Worm (Caenorhabditis elegans): ENCODE data around the gene T11G6.3.

The T11G6.3 gene

DNA sequence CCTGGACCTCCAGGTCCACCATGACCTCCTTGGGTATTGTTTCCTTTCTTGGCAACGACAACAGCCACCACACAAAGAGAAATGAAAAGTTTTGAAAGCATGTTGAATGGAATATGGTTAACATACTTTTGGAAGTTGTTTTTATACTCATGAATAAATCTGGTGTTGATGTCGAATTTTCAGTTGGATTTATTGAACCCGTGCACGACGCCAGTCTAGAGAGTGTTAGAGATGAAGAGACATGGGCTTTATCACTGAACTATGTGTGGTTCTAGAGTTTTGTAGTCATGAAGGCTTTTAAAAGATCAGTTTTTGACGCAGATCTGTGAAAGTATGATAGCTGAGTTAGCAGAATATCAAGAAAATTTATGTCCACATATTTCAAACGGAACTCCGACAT is 39.2 kb upstream of the T11G6.3 start, which contains the start of gene srlf-14:
Gene srlf-14 (minus strand): TSS at position 101 of the 400 bp plus-strand sequence.
- no peak for TF ChIP-seq sea-1 (GFP tag; conservative IDR thresholded peaks at IDR 0.05)
- TF ChIP-seq ets-7 (tag; optimal IDR thresholded peaks at IDR 0.05), result no peak
- TF ChIP-seq tbx-11 (GFP tag; IDR thresholded peaks at IDR 0.05), result no peak
- TF ChIP-seq hmg-4 (GFP tag; optimal IDR thresholded peaks at IDR 0.05), result no peak
- TF ChIP-seq ceh-36 (tag; optimal IDR thresholded peaks at IDR 0.05), result no peak
- no peak for TF ChIP-seq aly-1 (tag; optimal IDR thresholded peaks at IDR 0.05)
- no peak for TF ChIP-seq B0310.2 (tag; optimal IDR thresholded peaks at IDR 0.05)
- TF ChIP-seq tbx-37 (GFP tag; conservative IDR thresholded peaks at IDR 0.05), result no peak
- TF ChIP-seq hmbx-1 (tag; optimal IDR thresholded peaks at IDR 0.05), result no peak
- no peak for TF ChIP-seq hnd-1 (tag; optimal IDR thresholded peaks at IDR 0.05)
- no peak for TF ChIP-seq F13C5.2 (tag; optimal IDR thresholded peaks at IDR 0.05)
- no peak for TF ChIP-seq ceh-13 (GFP tag; optimal IDR thresholded peaks at IDR 0.05)
- TF ChIP-seq pes-1 (GFP tag; IDR thresholded peaks at IDR 0.05), result no peak
- no peak for TF ChIP-seq tra-4 (tag; optimal IDR thresholded peaks at IDR 0.05)
- no peak for TF ChIP-seq scrt-1 (GFP tag; IDR thresholded peaks at IDR 0.05)
- no peak for TF ChIP-seq ama-1 (optimal IDR thresholded peaks at IDR 0.05)
- TF ChIP-seq flt-1 (GFP tag; IDR thresholded peaks at IDR 0.05), result no peak

DNA sequence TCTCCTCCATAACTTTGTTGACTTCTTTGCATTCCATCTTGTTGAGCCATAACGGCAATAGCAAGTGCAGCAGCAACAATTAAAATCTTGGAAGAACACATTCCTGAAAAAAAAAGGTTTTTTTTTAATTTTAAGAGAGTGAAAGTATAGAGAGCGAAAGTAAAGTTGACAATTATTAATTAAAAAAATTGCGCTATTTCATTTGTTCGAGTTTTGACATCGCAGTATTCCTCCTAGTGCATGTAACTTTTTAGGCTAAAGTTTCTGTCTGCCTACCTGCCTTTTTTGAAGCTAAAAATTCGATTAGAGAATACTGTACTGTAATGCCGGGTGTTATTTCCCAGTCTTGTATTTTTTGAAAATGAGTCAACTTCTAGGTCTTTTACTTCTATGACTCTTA is 37.0 kb upstream of the T11G6.3 start, which contains the start of gene srlf-12:
Gene srlf-12 (minus strand): TSS at position 101 of the 400 bp plus-strand sequence.
- no peak for TF ChIP-seq hmg-4 (GFP tag; optimal IDR thresholded peaks at IDR 0.05)
- TF ChIP-seq hmbx-1 (tag; optimal IDR thresholded peaks at IDR 0.05), result no peak
- no peak for TF ChIP-seq F13C5.2 (tag; optimal IDR thresholded peaks at IDR 0.05)
- no peak for TF ChIP-seq ets-7 (tag; optimal IDR thresholded peaks at IDR 0.05)
- TF ChIP-seq hnd-1 (tag; optimal IDR thresholded peaks at IDR 0.05), result no peak
- TF ChIP-seq ceh-36 (tag; optimal IDR thresholded peaks at IDR 0.05), result no peak
- TF ChIP-seq flt-1 (GFP tag; IDR thresholded peaks at IDR 0.05), result no peak
- TF ChIP-seq B0310.2 (tag; optimal IDR thresholded peaks at IDR 0.05), result no peak
- no peak for TF ChIP-seq pes-1 (GFP tag; IDR thresholded peaks at IDR 0.05)
- no peak for TF ChIP-seq tbx-11 (GFP tag; IDR thresholded peaks at IDR 0.05)
- TF ChIP-seq ceh-13 (GFP tag; optimal IDR thresholded peaks at IDR 0.05), result no peak
- no peak for TF ChIP-seq ama-1 (optimal IDR thresholded peaks at IDR 0.05)
- no peak for TF ChIP-seq tbx-37 (GFP tag; conservative IDR thresholded peaks at IDR 0.05)
- no peak for TF ChIP-seq sea-1 (GFP tag; conservative IDR thresholded peaks at IDR 0.05)
- no peak for TF ChIP-seq aly-1 (tag; optimal IDR thresholded peaks at IDR 0.05)
- no peak for TF ChIP-seq scrt-1 (GFP tag; IDR thresholded peaks at IDR 0.05)
- TF ChIP-seq tra-4 (tag; optimal IDR thresholded peaks at IDR 0.05), result no peak

DNA sequence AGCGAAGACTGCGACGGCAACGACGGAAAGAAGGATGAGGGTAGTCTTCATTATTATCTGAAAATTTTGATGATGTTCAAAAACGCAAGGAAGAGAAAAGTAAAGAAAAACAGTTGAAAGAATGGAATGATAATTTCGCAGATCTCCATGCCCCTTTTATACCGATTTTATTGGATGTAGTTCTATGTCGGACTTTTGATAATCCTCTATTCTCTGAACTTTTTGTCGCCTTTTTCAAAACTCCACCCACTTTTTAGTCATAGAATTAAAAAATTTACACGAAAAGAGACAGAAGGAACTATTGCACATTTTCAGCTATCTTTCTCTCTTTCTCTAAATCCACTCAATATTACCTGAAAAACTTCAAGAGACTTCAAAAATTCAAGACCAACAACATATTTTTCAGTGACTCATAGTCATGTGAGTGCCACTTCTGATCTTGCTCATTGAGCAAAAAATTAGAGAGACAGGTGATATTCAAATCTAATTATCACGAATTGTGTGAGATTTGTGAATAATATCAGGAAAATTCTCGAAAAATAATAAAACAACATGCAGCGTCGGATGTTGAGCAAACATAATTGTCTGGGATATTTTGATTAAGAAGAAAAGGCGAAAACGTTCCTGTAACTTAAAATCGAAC is 34.9 kb upstream of the T11G6.3 start, which contains the start of gene F13E9.15:
Gene F13E9.15 (minus strand): TSS at position 51 of the 643 bp plus-strand sequence.
- TF ChIP-seq tbx-37 (GFP tag; conservative IDR thresholded peaks at IDR 0.05) (no peak), ama-1 (optimal IDR thresholded peaks at IDR 0.05) (no peak), scrt-1 (GFP tag; IDR thresholded peaks at IDR 0.05) (no peak), B0310.2 (tag; optimal IDR thresholded peaks at IDR 0.05) (no peak), hmg-4 (GFP tag; optimal IDR thresholded peaks at IDR 0.05) (no peak), pes-1 (GFP tag; IDR thresholded peaks at IDR 0.05) (no peak), hmbx-1 (tag; optimal IDR thresholded peaks at IDR 0.05) (no peak), F13C5.2 (tag; optimal IDR thresholded peaks at IDR 0.05) (no peak), tra-4 (tag; optimal IDR thresholded peaks at IDR 0.05) (no peak), hnd-1 (tag; optimal IDR thresholded peaks at IDR 0.05) (no peak), ets-7 (tag; optimal IDR thresholded peaks at IDR 0.05) (no peak), ceh-13 (GFP tag; optimal IDR thresholded peaks at IDR 0.05) (no peak), flt-1 (GFP tag; IDR thresholded peaks at IDR 0.05) (no peak), ceh-36 (tag; optimal IDR thresholded peaks at IDR 0.05) (no peak), aly-1 (tag; optimal IDR thresholded peaks at IDR 0.05) (no peak), tbx-11 (GFP tag; IDR thresholded peaks at IDR 0.05) (no peak), sea-1 (GFP tag; conservative IDR thresholded peaks at IDR 0.05) (no peak)

DNA sequence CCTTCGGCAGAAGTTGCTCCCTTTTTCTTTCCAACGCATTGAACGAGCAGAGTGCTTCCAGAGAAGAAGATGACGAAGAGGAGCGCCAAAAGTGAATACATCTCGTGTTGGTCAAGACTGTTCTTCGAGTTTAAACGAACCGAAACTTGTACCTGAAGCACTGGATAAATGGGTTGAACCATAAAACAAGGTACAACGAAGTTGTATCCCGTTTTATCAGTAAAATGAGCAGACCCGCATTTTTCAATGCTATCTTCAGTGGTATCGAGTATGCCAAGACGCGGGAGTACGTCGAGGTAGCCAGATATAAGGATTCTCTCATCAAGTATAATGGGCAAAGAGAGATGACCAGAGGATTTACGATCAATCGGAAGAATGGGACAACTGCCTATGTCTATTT is 32.2 kb upstream of the T11G6.3 start, which contains the start of gene F13E9.16:
Gene F13E9.16 (minus strand): TSS at position 101 of the 400 bp plus-strand sequence.
- TF ChIP-seq flt-1 (GFP tag; IDR thresholded peaks at IDR 0.05), result no peak

DNA sequence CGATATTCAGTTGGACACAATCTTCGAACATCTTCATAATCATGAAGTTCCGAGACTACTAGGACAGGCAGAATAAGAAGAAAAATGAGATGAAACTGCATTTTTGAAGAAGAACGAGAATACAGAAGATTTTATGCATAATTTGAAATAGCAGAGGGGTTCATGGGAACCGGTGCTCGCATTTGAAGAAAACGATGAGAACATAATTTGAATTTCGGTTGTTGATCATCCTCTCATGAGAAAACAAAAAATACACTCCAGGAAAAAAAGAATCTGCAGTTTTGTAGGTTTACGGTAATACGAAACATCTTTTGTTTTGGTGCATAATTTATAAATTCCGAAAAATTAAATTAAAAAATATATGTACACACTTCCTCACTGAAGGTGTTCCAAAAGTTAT is 30.9 kb upstream of the T11G6.3 start, which contains the start of gene srlf-11:
Gene srlf-11 (minus strand): TSS at position 101 of the 400 bp plus-strand sequence.
- no peak for TF ChIP-seq scrt-1 (GFP tag; IDR thresholded peaks at IDR 0.05)
- no peak for TF ChIP-seq flt-1 (GFP tag; IDR thresholded peaks at IDR 0.05)
- no peak for TF ChIP-seq B0310.2 (tag; optimal IDR thresholded peaks at IDR 0.05)
- TF ChIP-seq F13C5.2 (tag; optimal IDR thresholded peaks at IDR 0.05), result no peak
- TF ChIP-seq tbx-11 (GFP tag; IDR thresholded peaks at IDR 0.05), result no peak
- TF ChIP-seq ceh-36 (tag; optimal IDR thresholded peaks at IDR 0.05), result no peak
- TF ChIP-seq tbx-37 (GFP tag; conservative IDR thresholded peaks at IDR 0.05), result no peak
- TF ChIP-seq tra-4 (tag; optimal IDR thresholded peaks at IDR 0.05), result no peak

DNA sequence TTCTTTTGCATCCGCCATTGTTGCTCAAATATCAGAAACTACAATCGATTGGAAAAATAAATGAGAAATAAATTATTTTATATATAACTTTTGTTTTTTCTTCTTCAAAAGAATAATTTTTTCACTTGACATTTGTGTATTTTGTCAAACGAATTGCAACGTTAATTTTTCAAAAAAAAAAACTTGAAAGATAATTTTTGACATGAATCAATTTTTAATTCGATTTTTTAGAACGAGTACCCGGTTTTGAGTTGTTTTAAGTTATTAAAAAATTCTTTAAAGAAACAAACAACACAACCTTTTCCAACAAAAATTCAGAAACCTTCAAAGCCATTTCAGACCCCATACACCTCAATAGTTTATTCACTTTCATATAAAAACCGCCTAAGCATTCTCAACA is 29.2 kb upstream of the T11G6.3 start, which contains the start of gene F13E9.5:
Gene F13E9.5 (minus strand): TSS at position 101 of the 400 bp plus-strand sequence.
- TF ChIP-seq tbx-11 (GFP tag; IDR thresholded peaks at IDR 0.05), result no peak
- no peak for TF ChIP-seq tra-4 (tag; optimal IDR thresholded peaks at IDR 0.05)
- no peak for TF ChIP-seq sea-1 (GFP tag; conservative IDR thresholded peaks at IDR 0.05)
- no peak for TF ChIP-seq aly-1 (tag; optimal IDR thresholded peaks at IDR 0.05)
- TF ChIP-seq ama-1 (optimal IDR thresholded peaks at IDR 0.05), result no peak
- no peak for TF ChIP-seq hnd-1 (tag; optimal IDR thresholded peaks at IDR 0.05)
- TF ChIP-seq B0310.2 (tag; optimal IDR thresholded peaks at IDR 0.05), result no peak
- no peak for TF ChIP-seq ceh-36 (tag; optimal IDR thresholded peaks at IDR 0.05)

DNA sequence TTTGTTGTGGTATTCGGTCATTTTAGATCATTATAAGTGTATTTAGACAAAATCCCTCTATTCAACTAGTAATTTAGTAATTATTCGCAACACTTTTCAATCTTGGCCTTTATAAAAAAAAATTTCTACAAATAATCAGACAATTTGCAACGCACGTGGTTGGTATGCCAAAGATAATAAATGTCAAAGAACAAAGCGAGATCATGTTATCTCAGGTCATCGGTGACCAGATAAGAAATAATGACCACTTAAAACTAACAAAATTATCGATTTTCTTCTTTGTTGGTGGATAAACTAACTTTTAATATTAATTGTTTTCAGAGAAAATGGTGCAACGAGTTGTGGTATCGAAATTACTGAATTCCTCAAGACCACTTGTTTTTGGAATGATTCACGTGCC is 26.2 kb upstream of the T11G6.3 start, which contains the start of gene F13E9.13:
Gene F13E9.13 (plus strand): TSS at position 317 of the 400 bp plus-strand sequence.
- TF ChIP-seq hnd-1 (tag; optimal IDR thresholded peaks at IDR 0.05) (no peak), hmbx-1 (tag; optimal IDR thresholded peaks at IDR 0.05) (no peak), aly-1 (tag; optimal IDR thresholded peaks at IDR 0.05) (no peak), ceh-36 (tag; optimal IDR thresholded peaks at IDR 0.05) (no peak), tra-4 (tag; optimal IDR thresholded peaks at IDR 0.05) (no peak), pes-1 (GFP tag; IDR thresholded peaks at IDR 0.05) (no peak), ceh-13 (GFP tag; optimal IDR thresholded peaks at IDR 0.05) (no peak), ama-1 (optimal IDR thresholded peaks at IDR 0.05) (no peak), F13C5.2 (tag; optimal IDR thresholded peaks at IDR 0.05) (no peak), hmg-4 (GFP tag; optimal IDR thresholded peaks at IDR 0.05) (no peak), flt-1 (GFP tag; IDR thresholded peaks at IDR 0.05) (no peak), tbx-11 (GFP tag; IDR thresholded peaks at IDR 0.05) (no peak), sea-1 (GFP tag; conservative IDR thresholded peaks at IDR 0.05) (no peak), tbx-37 (GFP tag; conservative IDR thresholded peaks at IDR 0.05) (no peak), scrt-1 (GFP tag; IDR thresholded peaks at IDR 0.05) (no peak), B0310.2 (tag; optimal IDR thresholded peaks at IDR 0.05) (no peak)

Data from whole organism, early embryonic.